Fruit fly (Drosophila melanogaster): ENCODE results near the gene Atg8a.

DNA sequence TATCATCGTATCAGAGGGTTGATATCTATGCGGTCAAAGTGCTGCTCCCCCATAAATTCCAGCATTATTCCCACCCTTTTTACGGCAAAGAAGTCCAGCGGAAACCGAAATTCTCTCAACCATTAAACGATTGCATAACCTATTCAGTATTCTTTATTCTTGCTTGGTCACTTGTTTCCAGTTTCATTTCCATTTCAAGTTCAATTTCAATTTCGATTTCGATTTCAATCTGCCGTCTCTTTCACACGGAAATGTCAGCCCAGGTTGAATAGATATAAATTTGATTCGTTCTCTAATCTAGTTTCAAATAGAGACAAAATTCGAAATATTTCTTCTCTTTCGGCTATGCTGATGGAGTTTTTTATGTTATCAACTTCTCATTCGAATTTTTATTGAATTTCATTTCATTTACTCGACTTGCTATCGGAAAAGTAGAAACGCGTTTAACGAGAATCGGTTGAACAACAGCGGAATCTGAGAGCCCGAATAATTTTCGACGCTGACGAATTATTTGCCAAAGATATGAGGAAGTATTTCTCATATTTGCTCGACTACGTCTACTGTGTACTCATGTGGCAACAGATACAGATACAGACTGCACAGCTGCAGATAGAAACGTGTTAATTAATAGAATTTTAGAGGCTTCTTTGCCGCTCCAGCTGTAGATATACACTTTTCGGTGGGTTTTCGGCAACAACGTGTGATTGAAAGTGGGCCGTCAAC lies 35.2 kb downstream of the Atg8a start:
- TF ChIP-seq CG15710 (tag; optimal IDR thresholded peaks at IDR 0.05) (no peak), EcR (GFP tag; optimal IDR thresholded peaks at IDR 0.05) (no peak), CG4496 (GFP tag; IDR thresholded peaks at IDR 0.05) (no peak), fd96Ca (GFP tag; IDR thresholded peaks at IDR 0.05) (no peak), CG14655 (GFP tag; optimal IDR thresholded peaks at IDR 0.05) (no peak), CG8159 (tag; optimal IDR thresholded peaks at IDR 0.05) (no peak)

Data from whole organism, pupa.